Worm (Caenorhabditis elegans) whole organism, young adult: ENCODE data around the gene F13E9.16.

Source experiments
- D2030.7 ChIP-seq: fragments of 200-800 bp; sonication (Bioruptor generic); IDR thresholded peaks from 2 replicates; pipeline ENCODE4 v1.3.6; 2022; ENCODE audit warnings: missing genetic modification reagents, missing genetic modification characterization, missing compliant biosample characterization
- F22D6.2 ChIP-seq: sonication (generic microtip); optimal IDR thresholded peaks from 2 replicates; lab custom pipeline; 2016; ENCODE audit warnings: mild to moderate bottlenecking, missing genetic modification characterization, missing compliant biosample characterization
- F23B12.7 ChIP-seq: sonication (generic microtip); optimal IDR thresholded peaks from 2 replicates; lab custom pipeline; 2017; ENCODE audit warnings: missing genetic modification characterization, mild to moderate bottlenecking, missing compliant biosample characterization, antibody characterized with exemption, moderate library complexity; ENCODE audit not compliant: insufficient read depth
- F57A8.1 ChIP-seq: fragments of 200-800 bp; sonication (Bioruptor generic); optimal IDR thresholded peaks from 2 replicates; lab custom pipeline; 2018; ENCODE audit warnings: mild to moderate bottlenecking, missing genetic modification characterization, moderate library complexity, missing compliant biosample characterization
- T26A5.8 ChIP-seq: sonication (generic microtip); optimal IDR thresholded peaks from 2 replicates; lab custom pipeline; 2016; ENCODE audit warnings: missing genetic modification characterization, missing compliant biosample characterization
- Y53F4B.3 ChIP-seq: fragments of 200-800 bp; sonication (Bioruptor generic); IDR thresholded peaks from 2 replicates; pipeline ENCODE4 v1.3.6; 2022; ENCODE audit warnings: missing genetic modification reagents, missing genetic modification characterization, missing compliant biosample characterization
- Y53G8AR.9 ChIP-seq: fragments of 200-800 bp; sonication (Bioruptor generic); conservative IDR thresholded peaks from 2 replicates; pipeline ENCODE4 v1.3.6; 2022; ENCODE audit warnings: missing genetic modification reagents, missing genetic modification characterization, missing compliant biosample characterization
- Y79H2A.3 ChIP-seq: fragments of 200-800 bp; sonication (Bioruptor generic); conservative IDR thresholded peaks from 2 replicates; pipeline ENCODE4 v1.3.6; 2022; ENCODE audit warnings: missing genetic modification reagents, missing genetic modification characterization, missing compliant biosample characterization
- attf-3 ChIP-seq: fragments of 200-800 bp; sonication (Bioruptor generic); conservative IDR thresholded peaks from 2 replicates; pipeline ENCODE4 v1.3.6; 2022; ENCODE audit warnings: missing genetic modification reagents, missing genetic modification characterization, missing compliant biosample characterization
- bed-1 ChIP-seq: fragments of 200-800 bp; sonication (Bioruptor generic); IDR thresholded peaks from 2 replicates; pipeline ENCODE4 v1.3.6; 2022; ENCODE audit warnings: missing genetic modification reagents, missing genetic modification characterization, missing compliant biosample characterization
- ccch-3 ChIP-seq: fragments of 200-800 bp; sonication (Bioruptor generic); optimal IDR thresholded peaks from 2 replicates; lab custom pipeline; 2018; ENCODE audit warnings: mild to moderate bottlenecking, missing genetic modification characterization, missing compliant biosample characterization
- cebp-1 ChIP-seq, 2 experiments: fragments of 200-800 bp in 1 of 2; sonication (Bioruptor generic) in 1 of 2; sonication (generic microtip) in 1 of 2; IDR thresholded peaks in 1 of 2; optimal IDR thresholded peaks in 1 of 2; 2 replicates each; pipeline versions ENCODE4 v1.3.6 to Lab custom; 2017 to 2022; ENCODE audit warnings: missing compliant biosample characterization in 2 of 2, missing genetic modification characterization in 2 of 2, mild to moderate bottlenecking in 1 of 2, missing genetic modification reagents in 1 of 2, moderate library complexity in 1 of 2
- ceh-58 ChIP-seq: fragments of 200-800 bp; sonication (Bioruptor generic); IDR thresholded peaks from 2 replicates; pipeline ENCODE4 v1.3.6; 2022; ENCODE audit warnings: missing genetic modification characterization, missing compliant biosample characterization
- dpff-1 ChIP-seq: sonication (generic microtip); optimal IDR thresholded peaks from 2 replicates; lab custom pipeline; 2017; ENCODE audit warnings: mild to moderate bottlenecking, missing genetic modification characterization, missing compliant biosample characterization
- dpl-1 ChIP-seq: fragments of 150-350 bp; optimal IDR thresholded peaks from 2 replicates; lab custom pipeline; 2014; ENCODE audit warnings: missing biosample characterization, missing genetic modification reagents, missing genetic modification characterization
- egl-18 ChIP-seq: fragments of 200-800 bp; sonication (Bioruptor generic); IDR thresholded peaks from 2 replicates; pipeline ENCODE4 v1.3.6; 2022; ENCODE audit warnings: missing genetic modification reagents, missing genetic modification characterization, missing compliant biosample characterization
- fkh-3 ChIP-seq: sonication (generic microtip); optimal IDR thresholded peaks from 2 replicates; lab custom pipeline; 2016; ENCODE audit warnings: mild to moderate bottlenecking, missing genetic modification characterization, missing compliant biosample characterization
- hlh-26 ChIP-seq: fragments of 200-800 bp; sonication (Bioruptor generic); conservative IDR thresholded peaks from 2 replicates; pipeline ENCODE4 v1.3.6; 2022; ENCODE audit warnings: missing genetic modification reagents, missing genetic modification characterization, missing compliant biosample characterization
- hmg-20 ChIP-seq: fragments of 200-800 bp; sonication (Bioruptor generic); IDR thresholded peaks from 2 replicates; pipeline ENCODE4 v1.3.6; 2022; ENCODE audit warnings: missing genetic modification reagents, missing genetic modification characterization, missing compliant biosample characterization
- hsf-1 ChIP-seq: fragments of 200-800 bp; sonication (Bioruptor generic); IDR thresholded peaks from 2 replicates; pipeline ENCODE4 v1.3.6; 2022; ENCODE audit warnings: missing genetic modification reagents, missing genetic modification characterization, missing compliant biosample characterization
- lir-1 ChIP-seq: fragments of 200-800 bp; sonication (Bioruptor generic); conservative IDR thresholded peaks from 2 replicates; pipeline ENCODE4 v1.3.6; 2022; ENCODE audit warnings: missing genetic modification reagents, missing genetic modification characterization, missing compliant biosample characterization
- madf-8 ChIP-seq: fragments of 200-800 bp; sonication (Bioruptor generic); conservative IDR thresholded peaks from 2 replicates; pipeline ENCODE4 v1.3.6; 2022; ENCODE audit warnings: missing genetic modification reagents, missing genetic modification characterization, missing compliant biosample characterization
- nhr-120 ChIP-seq: fragments of 200-800 bp; sonication (Bioruptor generic); IDR thresholded peaks from 2 replicates; pipeline ENCODE4 v1.3.6; 2022; ENCODE audit warnings: missing genetic modification characterization, missing compliant biosample characterization
- nhr-27 ChIP-seq: fragments of 200-800 bp; sonication (Bioruptor generic); optimal IDR thresholded peaks from 2 replicates; lab custom pipeline; 2018; ENCODE audit warnings: mild to moderate bottlenecking, missing genetic modification characterization, moderate library complexity, missing compliant biosample characterization
- nhr-80 ChIP-seq: sonication (generic microtip); optimal IDR thresholded peaks from 2 replicates; lab custom pipeline; 2016; ENCODE audit warnings: missing genetic modification characterization, missing compliant biosample characterization
- rcor-1 ChIP-seq: fragments of 200-800 bp; sonication (Bioruptor generic); IDR thresholded peaks from 2 replicates; pipeline ENCODE4 v1.3.6; 2022; ENCODE audit warnings: missing genetic modification reagents, missing genetic modification characterization, missing compliant biosample characterization
- repo-1 ChIP-seq: sonication (generic microtip); optimal IDR thresholded peaks from 2 replicates; lab custom pipeline; 2017; ENCODE audit warnings: mild to moderate bottlenecking, missing genetic modification characterization, missing compliant biosample characterization
- rpc-1 ChIP-seq, 2 experiments: fragments of 150-350 bp in 1 of 2; sonication (generic microtip) in 1 of 2; optimal IDR thresholded peaks; 2 replicates each; lab custom pipeline; 2014 to 2018; ENCODE audit warnings: missing biosample characterization in 1 of 2, missing genetic modification characterization in 1 of 2, missing genetic modification reagents in 1 of 2, missing genotype in 1 of 2
- sea-2 ChIP-seq: fragments of 200-800 bp; sonication (Bioruptor generic); IDR thresholded peaks from 2 replicates; pipeline ENCODE4 v1.3.6; 2022; ENCODE audit warnings: missing genetic modification characterization, missing compliant biosample characterization
- snpc-1.3 ChIP-seq: sonication (generic microtip); optimal IDR thresholded peaks from 2 replicates; lab custom pipeline; 2017; ENCODE audit warnings: missing genetic modification characterization, mild to moderate bottlenecking, missing compliant biosample characterization, antibody characterized with exemption, moderate library complexity, missing genotype, missing genetic modification reagents; ENCODE audit not compliant: insufficient read depth
- snpc-4 ChIP-seq, 5 experiments: fragments of 150-350 bp in 1 of 5; sonication (generic microtip) in 4 of 5; optimal IDR thresholded peaks; 2 replicates each; lab custom pipeline; 2014 to 2018; ENCODE audit warnings: missing genetic modification characterization in 5 of 5, missing biosample characterization in 3 of 5, antibody characterized with exemption in 2 of 5, mild to moderate bottlenecking in 2 of 5, missing compliant biosample characterization in 2 of 5, missing genotype in 2 of 5, moderate library complexity in 2 of 5, missing genetic modification reagents in 1 of 5
- sptf-2 ChIP-seq: fragments of 200-800 bp; sonication (Bioruptor generic); optimal IDR thresholded peaks from 2 replicates; lab custom pipeline; 2018; ENCODE audit warnings: mild to moderate bottlenecking, missing genetic modification characterization, missing compliant biosample characterization
- tlf-1 ChIP-seq: fragments of 200-800 bp; sonication (Bioruptor generic); optimal IDR thresholded peaks from 2 replicates; lab custom pipeline; 2018; ENCODE audit warnings: mild to moderate bottlenecking, missing genetic modification characterization, missing compliant biosample characterization
- unc-62 ChIP-seq: fragments of 150-350 bp; optimal IDR thresholded peaks from 2 replicates; lab custom pipeline; 2014; ENCODE audit warnings: missing biosample characterization, missing genetic modification reagents, missing genetic modification characterization
- zfh-2 ChIP-seq: fragments of 200-800 bp; sonication (Bioruptor generic); conservative IDR thresholded peaks from 2 replicates; pipeline ENCODE4 v1.3.6; 2022; ENCODE audit warnings: missing genetic modification reagents, missing genetic modification characterization, missing compliant biosample characterization
- ztf-26 ChIP-seq: sonication (generic microtip); optimal IDR thresholded peaks from 2 replicates; lab custom pipeline; 2017; ENCODE audit warnings: missing genetic modification characterization, missing compliant biosample characterization
- ztf-28 ChIP-seq: fragments of 200-800 bp; sonication (Bioruptor generic); IDR thresholded peaks from 2 replicates; pipeline ENCODE4 v1.3.6; 2022; ENCODE audit warnings: missing genetic modification reagents, missing genetic modification characterization, missing compliant biosample characterization

The F13E9.16 gene

ce11 chrIV:10894255-10894654 is 7.1 kb upstream of the F13E9.16 start, which contains the start of gene srlf-14:
srlf-14 (minus strand) TSS chrIV:10894355.
- no peak for TF ChIP-seq bed-1 (GFP tag; lab: Robert Waterston, UW)
- no peak for TF ChIP-seq dpff-1
- TF ChIP-seq attf-3 (GFP tag; lab: Robert Waterston, UW) = no peak
- TF ChIP-seq ztf-28 = no peak
- TF ChIP-seq F57A8.1 (GFP tag; lab: Kevin White, UChicago) = no peak
- no peak for TF ChIP-seq ztf-26 (tag; lab: Kevin White, UChicago)
- TF ChIP-seq repo-1 (tag; lab: Kevin White, UChicago) = no peak
- TF ChIP-seq snpc-1.3 (tag; lab: Kevin White, UChicago) = no peak
- TF ChIP-seq T26A5.8 (tag; lab: Kevin White, UChicago) = no peak
- no peak for TF ChIP-seq unc-62 (GFP tag; lab: Kevin White, UChicago)
- no peak for TF ChIP-seq hlh-26 (GFP tag; lab: Robert Waterston, UW)
- TF ChIP-seq ccch-3 (GFP tag; lab: Kevin White, UChicago) = no peak
- TF ChIP-seq lir-1 (GFP tag; lab: Robert Waterston, UW) = no peak

ce11 chrIV:10891993-10892392 is 4.8 kb upstream of the F13E9.16 start, which contains the start of gene srlf-12:
srlf-12 (minus strand) TSS chrIV:10892093.
- no peak for TF ChIP-seq attf-3 (GFP tag; lab: Robert Waterston, UW)
- no peak for TF ChIP-seq fkh-3
- TF ChIP-seq Y53G8AR.9 = no peak
- no peak for TF ChIP-seq madf-8 (GFP tag; lab: Robert Waterston, UW)
- no peak for TF ChIP-seq tlf-1
- no peak for TF ChIP-seq nhr-80
- no peak for TF ChIP-seq snpc-4 (GFP tag; optimal IDR thresholded peaks at IDR 0.05; lab: Kevin White, UChicago)
- TF ChIP-seq snpc-4 (tag; optimal IDR thresholded peaks at IDR 0.05; lab: Kevin White, UChicago) = no peak
- no peak for TF ChIP-seq Y79H2A.3
- no peak for TF ChIP-seq unc-62 (GFP tag; lab: Kevin White, UChicago)
- TF ChIP-seq sptf-2 (GFP tag; lab: Kevin White, UChicago) = no peak
- no peak for TF ChIP-seq rpc-1 (optimal IDR thresholded peaks at IDR 0.05; lab: Kevin White, UChicago)
- no peak for TF ChIP-seq rpc-1 (tag; optimal IDR thresholded peaks at IDR 0.05; lab: Kevin White, UChicago)
- TF ChIP-seq repo-1 (tag; lab: Kevin White, UChicago) = no peak
- TF ChIP-seq cebp-1 (GFP tag; IDR thresholded peaks at IDR 0.05; lab: Robert Waterston, UW) = no peak
- no peak for TF ChIP-seq cebp-1 (tag; optimal IDR thresholded peaks at IDR 0.05; lab: Kevin White, UChicago)
- TF ChIP-seq egl-18 (GFP tag; lab: Robert Waterston, UW) = no peak

- TF ChIP-seq hsf-1 (GFP tag; lab: Robert Waterston, UW) = no peak
- TF ChIP-seq Y53F4B.3 = no peak
- TF ChIP-seq F22D6.2 = no peak
- no peak for TF ChIP-seq sea-2
- no peak for TF ChIP-seq nhr-27 (tag; lab: Kevin White, UChicago)
- no peak for TF ChIP-seq rcor-1 (GFP tag; lab: Robert Waterston, UW)
- no peak for TF ChIP-seq hmg-20
- TF ChIP-seq ceh-58 (GFP tag; lab: Robert Waterston, UW) = no peak
- no peak for TF ChIP-seq ztf-26 (tag; lab: Kevin White, UChicago)
- TF ChIP-seq F23B12.7 = no peak
- TF ChIP-seq nhr-120 (GFP tag; lab: Robert Waterston, UW) = no peak
- no peak for TF ChIP-seq Y79H2A.3
- TF ChIP-seq D2030.7 = no peak
- no peak for TF ChIP-seq dpl-1
- TF ChIP-seq zfh-2 (GFP tag; lab: Robert Waterston, UW) = no peak
Observed at ce11 chrIV:10889820-10890462, 2.8 kb upstream of the F13E9.16 start, which contains the start of gene F13E9.15. F13E9.15 (minus strand) TSS chrIV:10889870.
